Worm (Caenorhabditis elegans) whole organism, L2 larva: ENCODE measurements around the gene T09F5.10.
A peak's percentile ranks its signal among the peaks of the same experiment; 100 is the strongest.

Experiments
- C34F6.9 ChIP-seq: fragments of 150-350 bp; optimal IDR thresholded peaks from 2 replicates; lab custom pipeline; 2014; ENCODE audit warnings: missing biosample characterization, missing genetic modification characterization
- F13H6.1 ChIP-seq: sonication (generic microtip); optimal IDR thresholded peaks from 2 replicates; lab custom pipeline; 2016; ENCODE audit warnings: missing genetic modification characterization, missing compliant biosample characterization
- R02D3.7 ChIP-seq: fragments of 150-350 bp; optimal IDR thresholded peaks from 2 replicates; lab custom pipeline; 2014; ENCODE audit warnings: missing biosample characterization, missing genetic modification characterization
- Y55F3AM.14 ChIP-seq: fragments of 200-800 bp; sonication (Bioruptor generic); optimal IDR thresholded peaks from 2 replicates; lab custom pipeline; 2018; ENCODE audit warnings: mild to moderate bottlenecking, missing genetic modification characterization, missing compliant biosample characterization
- ZK546.5 ChIP-seq: sonication (generic microtip); optimal IDR thresholded peaks from 2 replicates; lab custom pipeline; 2017; ENCODE audit warnings: missing biosample characterization, missing genetic modification characterization
- aly-2 ChIP-seq: fragments of 150-350 bp; optimal IDR thresholded peaks from 2 replicates; lab custom pipeline; 2014; ENCODE audit warnings: missing biosample characterization, missing genetic modification characterization
- crh-2 ChIP-seq: sonication (generic microtip); optimal IDR thresholded peaks from 2 replicates; lab custom pipeline; 2017; ENCODE audit warnings: missing biosample characterization, missing genetic modification characterization
- dmd-4 ChIP-seq: sonication (generic microtip); optimal IDR thresholded peaks from 2 replicates; lab custom pipeline; 2017; ENCODE audit warnings: missing biosample characterization, missing genetic modification characterization
- egl-27 ChIP-seq: sonication (generic microtip); optimal IDR thresholded peaks from 3 replicates; lab custom pipeline; 2017; ENCODE audit warnings: missing biosample characterization, missing genetic modification reagents, missing genetic modification characterization
- elt-1 ChIP-seq: fragments of 150-350 bp; optimal IDR thresholded peaks from 2 replicates; lab custom pipeline; 2014; ENCODE audit warnings: missing biosample characterization, missing genetic modification characterization
- fos-1 ChIP-seq: fragments of 150-350 bp; optimal IDR thresholded peaks from 2 replicates; lab custom pipeline; 2014; ENCODE audit warnings: missing biosample characterization, missing genetic modification characterization
- gmeb-1 ChIP-seq: fragments of 150-350 bp; optimal IDR thresholded peaks from 2 replicates; lab custom pipeline; 2014; ENCODE audit warnings: missing biosample characterization, missing genetic modification characterization
- lin-11 ChIP-seq: fragments of 150-350 bp; sonication (generic microtip); optimal IDR thresholded peaks from 2 replicates; lab custom pipeline; 2014; ENCODE audit warnings: missing biosample characterization, missing genetic modification characterization, inconsistent platforms, mixed read lengths
- lin-13 ChIP-seq: fragments of 150-350 bp; optimal IDR thresholded peaks from 2 replicates; lab custom pipeline; 2014; ENCODE audit warnings: missing biosample characterization, missing genetic modification reagents, missing genetic modification characterization
- lin-39 ChIP-seq: fragments of 150-350 bp; optimal IDR thresholded peaks from 2 replicates; lab custom pipeline; 2014; ENCODE audit warnings: missing biosample characterization, missing genetic modification reagents, missing genetic modification characterization
- lsy-2 ChIP-seq, 2 experiments: fragments of 150-350 bp in 1 of 2; sonication (generic microtip) in 1 of 2; optimal IDR thresholded peaks; 2 replicates each; lab custom pipeline; 2014 to 2017; ENCODE audit warnings: missing biosample characterization in 2 of 2, missing genetic modification characterization in 2 of 2
- mdl-1 ChIP-seq, 2 experiments: fragments of 150-350 bp in 1 of 2; sonication (generic microtip) in 1 of 2; optimal IDR thresholded peaks; 2 replicates each; lab custom pipeline; 2017; ENCODE audit warnings: missing biosample characterization in 2 of 2, missing genetic modification characterization in 2 of 2
- nhr-11 ChIP-seq: fragments of 150-350 bp; optimal IDR thresholded peaks from 2 replicates; lab custom pipeline; 2014; ENCODE audit warnings: missing biosample characterization, missing genetic modification characterization
- nhr-12 ChIP-seq: fragments of 150-350 bp; optimal IDR thresholded peaks from 2 replicates; lab custom pipeline; 2014; ENCODE audit warnings: missing biosample characterization, missing genetic modification characterization
- nhr-129 ChIP-seq: fragments of 150-350 bp; optimal IDR thresholded peaks from 2 replicates; lab custom pipeline; 2014; ENCODE audit warnings: missing biosample characterization, missing genetic modification characterization
- nhr-21 ChIP-seq: fragments of 150-350 bp; optimal IDR thresholded peaks from 2 replicates; lab custom pipeline; 2014; ENCODE audit warnings: missing biosample characterization, missing genetic modification characterization
- nhr-237 ChIP-seq: fragments of 150-350 bp; optimal IDR thresholded peaks from 2 replicates; lab custom pipeline; 2014; ENCODE audit warnings: missing biosample characterization, missing genetic modification characterization
- nhr-25 ChIP-seq: fragments of 150-350 bp; sonication (generic microtip); optimal IDR thresholded peaks from 3 replicates; lab custom pipeline; 2014; ENCODE audit warnings: missing biosample characterization, missing genetic modification characterization
- nhr-6 ChIP-seq: fragments of 150-350 bp; optimal IDR thresholded peaks from 2 replicates; lab custom pipeline; 2014; ENCODE audit warnings: missing biosample characterization, missing genetic modification characterization
- nhr-77 ChIP-seq: fragments of 150-350 bp; optimal IDR thresholded peaks from 2 replicates; lab custom pipeline; 2014; ENCODE audit warnings: missing biosample characterization, missing genetic modification characterization
- peb-1 ChIP-seq: fragments of 150-350 bp; optimal IDR thresholded peaks from 2 replicates; lab custom pipeline; 2014; ENCODE audit warnings: missing biosample characterization, missing genetic modification characterization
- sem-4 ChIP-seq: fragments of 150-350 bp; optimal IDR thresholded peaks from 2 replicates; lab custom pipeline; 2014; ENCODE audit warnings: missing biosample characterization, missing genetic modification reagents, missing genetic modification characterization
- skn-1 ChIP-seq: sonication (generic microtip); optimal IDR thresholded peaks from 2 replicates; lab custom pipeline; 2017; ENCODE audit warnings: missing biosample characterization, missing genetic modification characterization
- sma-3 ChIP-seq: sonication (generic microtip); optimal IDR thresholded peaks from 2 replicates; lab custom pipeline; 2016; ENCODE audit warnings: missing genetic modification reagents, missing genetic modification characterization, missing compliant biosample characterization
- sma-9 ChIP-seq, 2 experiments: fragments of 150-350 bp in 1 of 2; sonication (generic microtip) in 1 of 2; optimal IDR thresholded peaks; 2 replicates each; lab custom pipeline; 2014 to 2016; ENCODE audit warnings: missing genetic modification characterization in 2 of 2, mild to moderate bottlenecking in 1 of 2, missing biosample characterization in 1 of 2, missing compliant biosample characterization in 1 of 2, missing genetic modification reagents in 1 of 2, moderate library complexity in 1 of 2
- snpc-4 ChIP-seq: fragments of 150-350 bp; optimal IDR thresholded peaks from 2 replicates; lab custom pipeline; 2014; ENCODE audit warnings: missing biosample characterization, missing genetic modification characterization
- unc-39 ChIP-seq: fragments of 150-350 bp; optimal IDR thresholded peaks from 2 replicates; lab custom pipeline; 2014; ENCODE audit warnings: missing biosample characterization, missing genetic modification characterization
- unc-55 ChIP-seq: fragments of 150-350 bp; sonication (generic microtip); optimal IDR thresholded peaks from 3 replicates; lab custom pipeline; 2014; ENCODE audit warnings: missing biosample characterization, missing genetic modification reagents, missing genetic modification characterization
- unc-62 ChIP-seq: fragments of 150-350 bp; optimal IDR thresholded peaks from 2 replicates; lab custom pipeline; 2014; ENCODE audit warnings: missing biosample characterization, missing genetic modification reagents, missing genetic modification characterization
- zag-1 ChIP-seq: fragments of 150-350 bp; optimal IDR thresholded peaks from 2 replicates; lab custom pipeline; 2014; ENCODE audit warnings: missing biosample characterization, missing genetic modification characterization
- ztf-1 ChIP-seq: fragments of 200-800 bp; sonication (Bioruptor generic); conservative IDR thresholded peaks from 2 replicates; pipeline ENCODE4 v1.3.6; 2022; ENCODE audit warnings: missing genetic modification characterization, missing compliant biosample characterization
- ztf-11 ChIP-seq: sonication (generic microtip); optimal IDR thresholded peaks from 2 replicates; lab custom pipeline; 2017; ENCODE audit warnings: missing biosample characterization, missing genetic modification characterization
- ztf-4 ChIP-seq: fragments of 150-350 bp; optimal IDR thresholded peaks from 2 replicates; lab custom pipeline; 2014; ENCODE audit warnings: missing biosample characterization, missing genetic modification characterization

The T09F5.10 gene

ce11 chrV:15150661-15151060, 29.2 kb upstream of the T09F5.10 start, which contains the start of gene T09F5.2:
T09F5.2 (plus strand) TSS chrV:15150961.
- TF ChIP-seq unc-62 = no peak
- no peak for TF ChIP-seq sma-3 (GFP tag; lab: Kevin White, UChicago)
- TF ChIP-seq dmd-4 = no peak
- no peak for TF ChIP-seq lin-39 (tag; lab: Kevin White, UChicago)
- no peak for TF ChIP-seq ZK546.5 (tag; lab: Kevin White, UChicago)
- no peak for TF ChIP-seq Y55F3AM.14 (GFP tag; lab: Kevin White, UChicago)
- TF ChIP-seq unc-55 (GFP tag; lab: Kevin White, UChicago) = no peak
- no peak for TF ChIP-seq nhr-12 (tag; lab: Kevin White, UChicago)
- no peak for TF ChIP-seq lin-11 (tag; lab: Kevin White, UChicago)
- TF ChIP-seq sma-9 (GFP tag; optimal IDR thresholded peaks at IDR 0.05; lab: Kevin White, UChicago) = no peak
- TF ChIP-seq sma-9 (tag; optimal IDR thresholded peaks at IDR 0.05; lab: Kevin White, UChicago) = no peak

- TF ChIP-seq ztf-4 (tag; lab: Kevin White, UChicago) = no peak
- no peak for TF ChIP-seq lin-39 (tag; lab: Kevin White, UChicago)
- no peak for TF ChIP-seq skn-1
- TF ChIP-seq fos-1 (tag; lab: Kevin White, UChicago) = no peak
- TF ChIP-seq sem-4 (tag; lab: Kevin White, UChicago) = no peak
- TF ChIP-seq egl-27 (tag; lab: Kevin White, UChicago) = no peak
- TF ChIP-seq nhr-11 (tag; lab: Kevin White, UChicago) = no peak
- TF ChIP-seq nhr-21 (tag; lab: Kevin White, UChicago) = no peak
- TF ChIP-seq gmeb-1 = no peak
- TF ChIP-seq mdl-1 (tag; optimal IDR thresholded peaks at IDR 0.05; lab: Kevin White, UChicago) = no peak
- TF ChIP-seq nhr-77 (tag; lab: Kevin White, UChicago) = no peak
- no peak for TF ChIP-seq lin-13 (GFP tag; lab: Kevin White, UChicago)
- TF ChIP-seq aly-2 (tag; lab: Kevin White, UChicago) = no peak
- TF ChIP-seq, all 48 proteins: peak for 0
Observed at ce11 chrV:15152010-15152409, 27.8 kb upstream of the T09F5.10 start.

ce11 chrV:15153277-15153676, 26.6 kb upstream of the T09F5.10 start, which contains the start of gene srh-55:
srh-55 (plus strand) TSS chrV:15153577.
- no peak for TF ChIP-seq lin-11 (tag; lab: Kevin White, UChicago)

ce11 chrV:15156504-15156903, 23.4 kb upstream of the T09F5.10 start:
- TF ChIP-seq crh-2 = no peak
- no peak for TF ChIP-seq lsy-2 (tag; optimal IDR thresholded peaks at IDR 0.05; lab: Kevin White, UChicago)
- TF ChIP-seq F13H6.1 = no peak
- no peak for TF ChIP-seq snpc-4
- no peak for TF ChIP-seq elt-1 (tag; lab: Kevin White, UChicago)
- peak; percentile 22 for TF ChIP-seq sma-3 (GFP tag; lab: Kevin White, UChicago)
- TF ChIP-seq R02D3.7 = no peak
- TF ChIP-seq C34F6.9 = no peak
- peak; percentile 8 for TF ChIP-seq fos-1 (tag; lab: Kevin White, UChicago)

- TF ChIP-seq sma-9 (GFP tag; optimal IDR thresholded peaks at IDR 0.05; lab: Kevin White, UChicago) (no peak), sma-9 (tag; optimal IDR thresholded peaks at IDR 0.05; lab: Kevin White, UChicago) (no peak), sma-3 (GFP tag; lab: Kevin White, UChicago) (no peak), lsy-2 (tag; optimal IDR thresholded peaks at IDR 0.05; lab: Kevin White, UChicago) (no peak), mdl-1 (tag; optimal IDR thresholded peaks at IDR 0.05; lab: Kevin White, UChicago) (no peak), peb-1 (tag; lab: Kevin White, UChicago) (no peak), nhr-25 (tag; lab: Kevin White, UChicago) (no peak), ztf-1 (no peak), ztf-11 (tag; lab: Kevin White, UChicago) (no peak), nhr-237 (tag; lab: Kevin White, UChicago) (no peak), nhr-77 (tag; lab: Kevin White, UChicago) (no peak), zag-1 (tag; lab: Kevin White, UChicago) (no peak), lin-39 (tag; lab: Kevin White, UChicago) (no peak), nhr-6 (tag; lab: Kevin White, UChicago) (no peak), unc-39 (tag; lab: Kevin White, UChicago) (no peak), Y55F3AM.14 (GFP tag; lab: Kevin White, UChicago) (no peak), unc-62 (no peak), nhr-129 (tag; lab: Kevin White, UChicago) (no peak), crh-2 (no peak), sem-4 (tag; lab: Kevin White, UChicago) (no peak)
Observed at ce11 chrV:15158691-15159090, 21.2 kb upstream of the T09F5.10 start, which contains the start of gene str-45. str-45 (plus strand) TSS chrV:15158991.
